Worm (Caenorhabditis elegans): ENCODE measurements around the gene ule-2.

Gene ule-2

DNA sequence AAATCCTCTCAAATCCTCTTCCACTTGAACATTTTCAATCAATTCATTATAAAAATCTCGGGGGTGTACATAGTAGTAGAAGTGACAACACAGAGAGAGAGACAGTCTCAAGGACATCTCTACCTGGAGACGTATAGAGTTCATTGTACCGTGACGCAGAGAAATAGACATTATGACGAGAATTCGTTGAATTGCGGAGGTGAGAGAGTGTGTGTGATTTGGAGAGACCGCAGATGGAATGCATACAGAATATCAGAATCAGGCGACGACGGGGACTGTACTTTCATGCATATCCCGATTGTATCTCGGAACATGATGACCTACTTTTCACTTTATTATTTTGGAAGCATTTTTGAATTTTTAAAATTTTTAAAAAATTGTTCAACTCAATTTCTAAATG, 40.9 kb downstream of the ule-2 start:
- TF ChIP-seq Y53F4B.3 (GFP tag; IDR thresholded peaks at IDR 0.05), result no peak
- TF ChIP-seq snpc-1.1 (tag; optimal IDR thresholded peaks at IDR 0.05; ENCODE audit: insufficient read depth), result no peak
- no peak for TF ChIP-seq C06A6.2 (GFP tag; conservative IDR thresholded peaks at IDR 0.05)
- no peak for TF ChIP-seq sea-2 (GFP tag; IDR thresholded peaks at IDR 0.05)
- no peak for TF ChIP-seq bed-1 (GFP tag; IDR thresholded peaks at IDR 0.05)
- no peak for TF ChIP-seq ztf-26 (tag; optimal IDR thresholded peaks at IDR 0.05)
- TF ChIP-seq F37B4.10 (GFP tag; IDR thresholded peaks at IDR 0.05), result no peak
- TF ChIP-seq T26A5.8 (tag; optimal IDR thresholded peaks at IDR 0.05), result no peak
- no peak for TF ChIP-seq F49E8.2 (tag; optimal IDR thresholded peaks at IDR 0.05; ENCODE audit: insufficient read depth)
- no peak for TF ChIP-seq dpl-1 (GFP tag; optimal IDR thresholded peaks at IDR 0.05)
- TF ChIP-seq attf-3 (GFP tag; conservative IDR thresholded peaks at IDR 0.05), result no peak
- no peak for TF ChIP-seq T07F8.4 (tag; optimal IDR thresholded peaks at IDR 0.05)

DNA sequence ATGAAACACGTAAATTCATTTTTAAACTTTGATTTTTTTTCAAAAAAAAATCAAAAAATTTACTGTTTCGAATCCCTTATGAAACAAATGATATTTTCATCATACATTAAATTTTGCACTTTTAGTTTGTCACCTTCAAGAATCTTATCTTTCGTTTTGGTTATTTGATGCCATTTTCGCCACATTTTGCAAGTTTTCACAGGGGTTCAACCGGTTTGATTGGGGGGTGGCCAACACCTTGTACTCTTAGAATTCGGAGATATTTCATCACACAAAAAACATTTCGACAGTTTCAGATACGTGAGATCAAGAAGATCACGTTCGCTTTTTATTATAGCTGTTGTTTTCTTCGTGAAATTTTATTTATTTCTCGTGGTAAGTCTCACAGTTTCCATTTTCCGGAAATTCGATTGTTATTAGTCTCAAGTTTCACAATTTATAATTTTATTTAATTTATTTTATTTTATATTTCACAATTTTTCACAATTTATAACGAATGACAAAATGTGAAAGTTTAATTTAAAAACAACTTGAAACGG, 42.2 kb downstream of the ule-2 start, which contains the start of gene Y57G11C.31:
Gene Y57G11C.31 (plus strand): TSS at position 276 of the 539 bp plus-strand sequence.
- no peak for TF ChIP-seq F39B2.1 (GFP tag; IDR thresholded peaks at IDR 0.05)
- TF ChIP-seq sea-2 (GFP tag; IDR thresholded peaks at IDR 0.05), result no peak
- no peak for TF ChIP-seq snpc-4 (GFP tag; optimal IDR thresholded peaks at IDR 0.05)
- TF ChIP-seq snpc-4 (tag; optimal IDR thresholded peaks at IDR 0.05), result peak in 1 of 4 experiments; percentile 46
- TF ChIP-seq madf-3 (GFP tag; IDR thresholded peaks at IDR 0.05), result no peak
- no peak for TF ChIP-seq gei-17 (GFP tag; optimal IDR thresholded peaks at IDR 0.05)

DNA sequence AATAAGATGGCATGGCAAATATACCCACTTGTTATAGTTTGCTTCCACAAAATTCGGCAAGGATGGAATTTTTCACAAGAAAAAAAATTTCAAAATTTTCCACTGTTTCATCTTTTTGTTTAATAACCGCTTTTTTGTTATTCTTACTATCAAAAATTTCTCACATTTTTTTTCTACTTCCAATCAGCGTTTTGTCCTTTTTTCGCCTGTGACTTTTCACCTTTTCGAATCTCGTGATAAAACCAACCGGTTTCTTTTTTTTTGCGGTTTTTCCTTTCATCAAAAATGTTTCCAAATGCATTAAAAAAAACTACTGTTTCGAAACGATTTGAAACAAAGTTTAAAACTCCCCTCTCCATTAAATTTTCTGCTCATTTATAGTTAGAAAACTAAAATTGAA, 44.1 kb downstream of the ule-2 start:
- TF ChIP-seq snpc-4 (GFP tag; optimal IDR thresholded peaks at IDR 0.05) (no peak), snpc-4 (tag; optimal IDR thresholded peaks at IDR 0.05) (peak in 2 of 4 experiments; percentile 57 to 63), B0019.2 (GFP tag; conservative IDR thresholded peaks at IDR 0.05) (no peak)

Data from whole organism, young adult.